Fruit fly (Drosophila melanogaster) whole organism, embryonic: ENCODE results near the gene Or83a.

Source experiments
- B-H2 ChIP-seq: fragments of 200-800 bp; sonication (Bioruptor generic); optimal IDR thresholded peaks from 2 replicates; lab custom pipeline; 2018; ENCODE audit warnings: missing biosample characterization, mild to moderate bottlenecking, missing genetic modification characterization
- Bgb ChIP-seq: fragments of 200-800 bp; sonication (Bioruptor generic); IDR thresholded peaks from 2 replicates; pipeline ENCODE4 v1.3.6; 2022; ENCODE audit warnings: missing biosample characterization, missing genetic modification characterization; ENCODE audit not compliant: partially characterized antibody
- CG10147 ChIP-seq: fragments of 200-800 bp; sonication (Bioruptor generic); optimal IDR thresholded peaks from 2 replicates; lab custom pipeline; 2019; ENCODE audit warnings: missing biosample characterization, mild to moderate bottlenecking, missing genetic modification characterization, moderate library complexity
- CG10543 ChIP-seq: fragments of 200-800 bp; sonication (Bioruptor generic); optimal IDR thresholded peaks from 3 replicates; lab custom pipeline; 2017; ENCODE audit warnings: missing biosample characterization, mild to moderate bottlenecking, missing genetic modification characterization, moderate library complexity
- CG1233 ChIP-seq: fragments of 200-800 bp; sonication (Bioruptor generic); optimal IDR thresholded peaks from 4 replicates; lab custom pipeline; 2018; ENCODE audit warnings: missing biosample characterization, mild to moderate bottlenecking, missing genetic modification characterization
- CG13123 ChIP-seq: fragments of 200-800 bp; sonication (Bioruptor generic); optimal IDR thresholded peaks from 2 replicates; lab custom pipeline; 2016; ENCODE audit warnings: missing biosample characterization, missing genetic modification characterization
- CG14441 ChIP-seq: fragments of 200-800 bp; sonication (Bioruptor generic); IDR thresholded peaks from 2 replicates; pipeline ENCODE4 v1.3.6; 2022; ENCODE audit warnings: missing biosample characterization, missing genetic modification characterization
- CG14860 ChIP-seq: fragments of 200-800 bp; sonication (Bioruptor generic); IDR thresholded peaks from 3 replicates; pipeline ENCODE4 v1.3.6; 2022; ENCODE audit warnings: missing biosample characterization, missing genetic modification characterization; ENCODE audit not compliant: partially characterized antibody
- CG1647 ChIP-seq: fragments of 200-800 bp; sonication (Bioruptor generic); optimal IDR thresholded peaks from 3 replicates; lab custom pipeline; 2016; ENCODE audit warnings: missing biosample characterization, missing genetic modification characterization
- CG16815 ChIP-seq: fragments of 200-800 bp; sonication (Bioruptor generic); optimal IDR thresholded peaks from 3 replicates; lab custom pipeline; 2017; ENCODE audit warnings: missing biosample characterization, mild to moderate bottlenecking, missing genetic modification characterization
- CG17912 ChIP-seq: fragments of 200-800 bp; sonication (Bioruptor generic); optimal IDR thresholded peaks from 2 replicates; lab custom pipeline; 2018; ENCODE audit warnings: missing biosample characterization, mild to moderate bottlenecking, missing genetic modification characterization
- CG1832 ChIP-seq: fragments of 200-800 bp; sonication (Bioruptor generic); optimal IDR thresholded peaks from 2 replicates; lab custom pipeline; 2017; ENCODE audit warnings: missing biosample characterization, mild to moderate bottlenecking, missing genetic modification characterization, inconsistent platforms
- CG3726 ChIP-seq: fragments of 200-800 bp; sonication (Bioruptor generic); IDR thresholded peaks from 3 replicates; pipeline ENCODE4, ENCODE4 v1.3.6; 2022; ENCODE audit warnings: missing biosample characterization, missing genetic modification characterization
- CG3995 ChIP-seq: fragments of 200-800 bp; sonication (Bioruptor generic); optimal IDR thresholded peaks from 3 replicates; lab custom pipeline; 2016; ENCODE audit warnings: missing biosample characterization, missing genetic modification characterization
- CG5245 ChIP-seq: fragments of 200-800 bp; sonication (Bioruptor generic); optimal IDR thresholded peaks from 3 replicates; lab custom pipeline; 2016; ENCODE audit warnings: missing biosample characterization, missing genetic modification characterization
- CG5953 ChIP-seq: fragments of 200-800 bp; sonication (Bioruptor generic); IDR thresholded peaks from 2 replicates; pipeline ENCODE4 v1.3.6; 2022; ENCODE audit warnings: missing biosample characterization, missing genetic modification characterization
- CG6765 ChIP-seq: fragments of 200-800 bp; sonication (Bioruptor generic); optimal IDR thresholded peaks from 3 replicates; lab custom pipeline; 2017; ENCODE audit warnings: missing biosample characterization, mild to moderate bottlenecking, missing genetic modification characterization
- CG8765 ChIP-seq: fragments of 200-800 bp; sonication (Bioruptor generic); IDR thresholded peaks from 2 replicates; pipeline ENCODE4 v1.3.6; 2022; ENCODE audit warnings: missing biosample characterization, missing genetic modification characterization
- CG9727 ChIP-seq: fragments of 200-800 bp; sonication (Bioruptor generic); optimal IDR thresholded peaks from 3 replicates; lab custom pipeline; 2017; ENCODE audit warnings: missing biosample characterization, mild to moderate bottlenecking, missing genetic modification characterization
- D19B ChIP-seq: fragments of 200-800 bp; sonication (Bioruptor generic); optimal IDR thresholded peaks from 2 replicates; lab custom pipeline; 2017; ENCODE audit warnings: missing biosample characterization, mild to moderate bottlenecking, missing genetic modification characterization
- Doc2 ChIP-seq: fragments of 200-800 bp; sonication (Bioruptor generic); IDR thresholded peaks from 2 replicates; pipeline ENCODE4 v1.3.6; 2022; ENCODE audit warnings: missing biosample characterization, missing genetic modification characterization
- Dref ChIP-seq: fragments of 200-800 bp; sonication (Bioruptor generic); IDR thresholded peaks from 2 replicates; pipeline ENCODE4 v1.3.6; 2022; ENCODE audit warnings: missing biosample characterization, missing genetic modification characterization
- E2f2 ChIP-seq: fragments of 200-800 bp; sonication (Bioruptor generic); IDR thresholded peaks from 2 replicates; pipeline ENCODE4 v1.3.6; 2022; ENCODE audit warnings: missing biosample characterization, missing genetic modification characterization
- HLH3B ChIP-seq: fragments of 200-800 bp; sonication (Bioruptor generic); IDR thresholded peaks from 2 replicates; pipeline ENCODE4 v1.3.6; 2022; ENCODE audit warnings: missing biosample characterization, missing genetic modification characterization
- Hand ChIP-seq: fragments of 200-800 bp; sonication (Bioruptor generic); optimal IDR thresholded peaks from 2 replicates; lab custom pipeline; 2017; ENCODE audit warnings: mild to moderate bottlenecking, missing biosample characterization, missing genetic modification reagents, missing genetic modification characterization
- HmgZ ChIP-seq: fragments of 200-800 bp; sonication (Bioruptor generic); optimal IDR thresholded peaks from 2 replicates; lab custom pipeline; 2018; ENCODE audit warnings: missing biosample characterization, mild to moderate bottlenecking, missing genetic modification characterization
- Mes4 ChIP-seq: fragments of 200-800 bp; sonication (Bioruptor generic); optimal IDR thresholded peaks from 2 replicates; lab custom pipeline; 2016; ENCODE audit warnings: missing biosample characterization, missing genetic modification characterization
- NC2α ChIP-seq: fragments of 200-800 bp; sonication (Bioruptor generic); optimal IDR thresholded peaks from 2 replicates; lab custom pipeline; 2016; ENCODE audit warnings: missing biosample characterization, missing genetic modification characterization
- Oli ChIP-seq: fragments of 200-800 bp; sonication (Bioruptor generic); optimal IDR thresholded peaks from 2 replicates; lab custom pipeline; 2018; ENCODE audit warnings: missing biosample characterization, mild to moderate bottlenecking, missing genetic modification characterization, moderate library complexity
- Opbp ChIP-seq: fragments of 200-800 bp; sonication (Bioruptor generic); IDR thresholded peaks from 3 replicates; pipeline ENCODE4 v1.3.6; 2022; ENCODE audit warnings: missing biosample characterization, missing genetic modification characterization; ENCODE audit not compliant: partially characterized antibody
- Pdp1 ChIP-seq, 2 experiments: fragments of 200-800 bp; sonication (Bioruptor generic); optimal IDR thresholded peaks; 3 replicates each; lab custom pipeline; 2016; ENCODE audit warnings: missing biosample characterization in 2 of 2, missing genetic modification characterization in 2 of 2, mild to moderate bottlenecking in 1 of 2, moderate library complexity in 1 of 2
- Tbp ChIP-seq: fragments of >200 bp; optimal IDR thresholded peaks from 2 replicates; lab custom pipeline; 2018; ENCODE audit warnings: missing biosample characterization, missing genetic modification characterization
- ab ChIP-seq: fragments of 200-800 bp; sonication (Bioruptor generic); optimal IDR thresholded peaks from 2 replicates; lab custom pipeline; 2016; ENCODE audit warnings: missing biosample characterization, missing genetic modification characterization
- al ChIP-seq: fragments of 200-800 bp; sonication (Bioruptor generic); IDR thresholded peaks from 2 replicates; pipeline ENCODE4 v1.3.6; 2022; ENCODE audit warnings: missing biosample characterization, missing genetic modification characterization
- dm ChIP-seq: fragments of 200-800 bp; sonication (Bioruptor generic); optimal IDR thresholded peaks from 3 replicates; lab custom pipeline; 2016; ENCODE audit warnings: missing biosample characterization, missing genetic modification characterization
- dmrt11E ChIP-seq: fragments of 200-800 bp; sonication (Bioruptor generic); optimal IDR thresholded peaks from 3 replicates; lab custom pipeline; 2018; ENCODE audit warnings: missing biosample characterization, mild to moderate bottlenecking, missing genetic modification characterization, moderate library complexity
- en ChIP-seq: fragments of 200-800 bp; sonication (Bioruptor generic); optimal IDR thresholded peaks from 2 replicates; lab custom pipeline; 2016; ENCODE audit warnings: missing biosample characterization, missing genetic modification characterization
- ewg ChIP-seq: fragments of 200-800 bp; sonication (Bioruptor generic); optimal IDR thresholded peaks from 3 replicates; lab custom pipeline; 2017; ENCODE audit warnings: mild to moderate bottlenecking, missing biosample characterization, missing genetic modification reagents, missing genetic modification characterization
- gcm2 ChIP-seq: fragments of 200-800 bp; sonication (Bioruptor generic); optimal IDR thresholded peaks from 2 replicates; lab custom pipeline; 2016; ENCODE audit warnings: missing biosample characterization, missing genetic modification characterization
- gem ChIP-seq: fragments of 200-800 bp; sonication (Bioruptor generic); optimal IDR thresholded peaks from 2 replicates; lab custom pipeline; 2019; ENCODE audit warnings: missing biosample characterization, mild to moderate bottlenecking, missing genetic modification characterization, moderate library complexity
- mam ChIP-seq: fragments of 200-800 bp; sonication (Bioruptor generic); optimal IDR thresholded peaks from 3 replicates; lab custom pipeline; 2016; ENCODE audit warnings: missing biosample characterization, missing genetic modification characterization
- pfk ChIP-seq: fragments of 200-800 bp; sonication (Bioruptor generic); optimal IDR thresholded peaks from 2 replicates; lab custom pipeline; 2018; ENCODE audit warnings: missing biosample characterization, mild to moderate bottlenecking, missing genetic modification characterization, moderate library complexity
- phol ChIP-seq: fragments of 200-800 bp; sonication (Bioruptor generic); optimal IDR thresholded peaks from 3 replicates; lab custom pipeline; 2018; ENCODE audit warnings: missing biosample characterization, mild to moderate bottlenecking, missing genetic modification characterization, moderate library complexity
- seq ChIP-seq: fragments of 200-800 bp; sonication (Bioruptor generic); IDR thresholded peaks from 2 replicates; pipeline ENCODE4 v1.3.6; 2022; ENCODE audit warnings: missing biosample characterization, missing genetic modification characterization
- trem ChIP-seq: fragments of 200-800 bp; optimal IDR thresholded peaks from 3 replicates; lab custom pipeline; 2019; ENCODE audit warnings: missing biosample characterization, mild to moderate bottlenecking, missing genetic modification characterization, moderate library complexity
- tx ChIP-seq: fragments of 200-800 bp; sonication (Bioruptor generic); optimal IDR thresholded peaks from 2 replicates; lab custom pipeline; 2016; ENCODE audit warnings: missing biosample characterization, missing genetic modification characterization
- unpg ChIP-seq: fragments of 200-800 bp; sonication (Bioruptor generic); optimal IDR thresholded peaks from 3 replicates; lab custom pipeline; 2018; ENCODE audit warnings: missing biosample characterization, mild to moderate bottlenecking, missing genetic modification characterization, moderate library complexity
- vfl ChIP-seq: fragments of 200-800 bp; sonication (Bioruptor generic); optimal IDR thresholded peaks from 2 replicates; lab custom pipeline; 2016; ENCODE audit warnings: missing biosample characterization, missing genetic modification characterization
- vvl ChIP-seq: fragments of 200-800 bp; sonication (Bioruptor generic); IDR thresholded peaks from 2 replicates; pipeline ENCODE4 v1.3.6; 2022; ENCODE audit warnings: missing biosample characterization, missing genetic modification characterization
- zfh2 ChIP-seq: fragments of 200-800 bp; sonication (Bioruptor generic); optimal IDR thresholded peaks from 2 replicates; lab custom pipeline; 2016; ENCODE audit warnings: missing biosample characterization, missing genetic modification characterization

Gene Or83a

DNA sequence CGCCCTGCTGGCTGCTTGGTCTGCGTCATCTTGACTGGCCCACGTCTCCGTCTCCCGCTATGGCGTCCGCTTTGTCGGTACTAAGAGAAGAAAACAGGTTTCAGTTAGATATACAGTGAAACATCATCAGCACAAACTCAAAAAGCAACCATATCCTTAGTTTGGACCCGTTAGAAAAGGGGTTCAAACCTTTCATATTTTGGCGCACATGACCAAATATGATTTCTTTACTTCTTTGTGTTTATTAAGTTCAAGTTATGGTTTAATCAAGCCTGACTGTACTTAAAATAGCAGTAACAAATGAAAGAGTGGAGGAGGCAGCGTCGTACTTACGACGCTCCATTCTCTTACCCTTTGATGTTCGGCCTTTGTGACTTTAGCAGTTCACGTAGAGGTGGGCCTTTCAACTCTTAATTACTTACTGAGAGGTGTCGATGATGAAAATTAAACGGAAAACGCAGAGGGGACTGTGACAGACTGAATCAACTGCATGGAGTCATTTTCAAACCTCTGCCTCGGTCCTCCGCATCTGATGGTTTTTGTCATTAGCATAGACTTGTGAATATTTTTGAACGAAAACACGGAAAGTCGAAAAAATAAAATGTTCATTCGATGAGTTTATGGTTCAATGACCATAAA is 37.2 kb downstream of the Or83a start (continued):
- peak; percentile 48 for TF ChIP-seq dm (GFP tag; lab: Kevin White, UChicago)
- peak; percentile 86 for TF ChIP-seq al
- TF ChIP-seq trem (tag; lab: Kevin White, UChicago): peak; percentile 23
- no peak for TF ChIP-seq pfk (GFP tag; lab: Kevin White, UChicago)
- peak; percentile 79; the same call in 1 of the 3 replicates for TF ChIP-seq CG3726 (GFP tag; lab: Robert Waterston, UW)
- no peak for TF ChIP-seq CG14860 (GFP tag; lab: Robert Waterston, UW)
- peak; percentile 79 for TF ChIP-seq gcm2 (GFP tag; lab: Kevin White, UChicago)
- peak; percentile 55 for TF ChIP-seq dmrt11E (tag; lab: Kevin White, UChicago)
- peak; percentile 68 for TF ChIP-seq CG1647 (GFP tag; lab: Kevin White, UChicago)
- TF ChIP-seq CG17912 (GFP tag; lab: Kevin White, UChicago): no peak
- TF ChIP-seq CG9727 (GFP tag; lab: Kevin White, UChicago): peak; percentile 66
- TF ChIP-seq CG16815 (GFP tag; lab: Kevin White, UChicago): peak; percentile 68
- peak; percentile 73 for TF ChIP-seq seq
- no peak for TF ChIP-seq CG1832 (GFP tag; lab: Kevin White, UChicago)
- TF ChIP-seq tx (GFP tag; lab: Kevin White, UChicago): peak; percentile 81
- TF ChIP-seq Dref (GFP tag; lab: Robert Waterston, UW): 0 out of 2 replicates have a peak, but pooled peaks have one; percentile 21
- TF ChIP-seq CG5953 (GFP tag; lab: Robert Waterston, UW): peak; percentile 71
- peak; percentile 88 for TF ChIP-seq gem (tag; lab: Kevin White, UChicago)
- peak; percentile 13 for TF ChIP-seq CG3995 (GFP tag; lab: Kevin White, UChicago)
- TF ChIP-seq B-H2 (GFP tag; lab: Kevin White, UChicago): no peak
- TF ChIP-seq vvl (GFP tag; lab: Robert Waterston, UW): peak; percentile 92
- TF ChIP-seq CG1233 (GFP tag; lab: Kevin White, UChicago): peak; percentile 61
- peak; percentile 54 for TF ChIP-seq CG6765 (GFP tag; lab: Kevin White, UChicago)
- peak; percentile 28 for TF ChIP-seq CG10543 (GFP tag; lab: Kevin White, UChicago)
- TF ChIP-seq CG8765: peak; percentile 64; the same call in 1 of the 2 replicates
- peak; percentile 60; the same call in 1 of the 2 replicates for TF ChIP-seq E2f2 (GFP tag; lab: Robert Waterston, UW)
- peak; percentile 71 for TF ChIP-seq HmgZ (tag; lab: Kevin White, UChicago)
- peak; percentile 52 for TF ChIP-seq ewg (GFP tag; lab: Kevin White, UChicago)
- TF ChIP-seq D19B (GFP tag; lab: Kevin White, UChicago): peak; percentile 57
- no peak for TF ChIP-seq Tbp (GFP tag; lab: Kevin White, UChicago)
- TF ChIP-seq Oli (tag; lab: Kevin White, UChicago): peak; percentile 85
- peak; percentile 76 for TF ChIP-seq phol (tag; lab: Kevin White, UChicago)
- peak; percentile 50 for TF ChIP-seq vfl (GFP tag; lab: Kevin White, UChicago)
- peak; percentile 85 for TF ChIP-seq unpg (GFP tag; lab: Kevin White, UChicago)
- TF ChIP-seq Bgb (GFP tag; lab: Robert Waterston, UW): no peak
- peak; percentile 25 for TF ChIP-seq Hand (GFP tag; lab: Kevin White, UChicago)
- TF ChIP-seq CG13123 (GFP tag; lab: Kevin White, UChicago): peak; percentile 34
- TF ChIP-seq CG14441 (GFP tag; lab: Robert Waterston, UW): peak; percentile 86
- TF ChIP-seq Pdp1 (GFP tag; optimal IDR thresholded peaks at IDR 0.05; lab: Kevin White, UChicago): peak; percentile 80 to 87
- peak; percentile 61 for TF ChIP-seq ab (GFP tag; lab: Kevin White, UChicago)
- TF ChIP-seq NC2α: peak; percentile 50
- TF ChIP-seq Doc2 (GFP tag; lab: Robert Waterston, UW): no peak
- peak; percentile 86 for TF ChIP-seq HLH3B (GFP tag; lab: Robert Waterston, UW)
- peak; percentile 90 for TF ChIP-seq mam (GFP tag; lab: Kevin White, UChicago)
- TF ChIP-seq Mes4: peak; percentile 38
- peak; percentile 86 for TF ChIP-seq zfh2 (GFP tag; lab: Kevin White, UChicago)
- peak; percentile 82 for TF ChIP-seq CG10147
- TF ChIP-seq Opbp (GFP tag; lab: Robert Waterston, UW): no peak
- TF ChIP-seq CG5245: peak; percentile 79
- peak; percentile 54 for TF ChIP-seq en
